Fruit fly (Drosophila melanogaster): ENCODE data around the gene Spn28Da.

Spn28Da gene

dm6 chr2L:7914948-7915549 is 26.1 kb upstream of the Spn28Da start (continued):
- TF ChIP-seq fru (optimal IDR thresholded peaks at IDR 0.05) (no peak), ERR (GFP tag; optimal IDR thresholded peaks at IDR 0.05) (no peak), CG11695 (GFP tag; IDR thresholded peaks at IDR 0.05) (0 out of 3 replicates have a peak, but pooled peaks have one; percentile 10), CG33557 (GFP tag; optimal IDR thresholded peaks at IDR 0.05) (no peak), CG15011 (GFP tag; optimal IDR thresholded peaks at IDR 0.05) (no peak), crol (GFP tag; IDR thresholded peaks at IDR 0.05) (peak; percentile 68), dimm (GFP tag; IDR thresholded peaks at IDR 0.05) (no peak), Fer3 (tag; optimal IDR thresholded peaks at IDR 0.05) (no peak), Hsf (GFP tag; optimal IDR thresholded peaks at IDR 0.05) (no peak), CG6689 (GFP tag; IDR thresholded peaks at IDR 0.05) (no peak), jing (GFP tag; optimal IDR thresholded peaks at IDR 0.05) (no peak), CG17186 (GFP tag; optimal IDR thresholded peaks at IDR 0.05) (no peak), CG15073 (GFP tag; optimal IDR thresholded peaks at IDR 0.05) (no peak), CG18011 (GFP tag; optimal IDR thresholded peaks at IDR 0.05) (no peak), dmrt99B (tag; optimal IDR thresholded peaks at IDR 0.05) (no peak), Lpt (GFP tag; optimal IDR thresholded peaks at IDR 0.05) (no peak), NK7.1 (GFP tag; optimal IDR thresholded peaks at IDR 0.05) (no peak), CG14965 (GFP tag; optimal IDR thresholded peaks at IDR 0.05; ENCODE audit: borderline replicate concordance) (no peak), CG17802 (tag; optimal IDR thresholded peaks at IDR 0.05) (no peak), ham (GFP tag; IDR thresholded peaks at IDR 0.05) (no peak), NFAT (GFP tag; IDR thresholded peaks at IDR 0.05) (no peak), CG17612 (GFP tag; IDR thresholded peaks at IDR 0.05) (no peak), CG31388 (GFP tag; optimal IDR thresholded peaks at IDR 0.05) (no peak), CG17361 (GFP tag; IDR thresholded peaks at IDR 0.05) (no peak), bsh (GFP tag; optimal IDR thresholded peaks at IDR 0.05) (no peak), cg (GFP tag; optimal IDR thresholded peaks at IDR 0.05) (no peak), vnd (GFP tag; IDR thresholded peaks at IDR 0.05; ENCODE audit: partially characterized antibody) (no peak), zen (tag; optimal IDR thresholded peaks at IDR 0.05) (no peak), ken (GFP tag; IDR thresholded peaks at IDR 0.05) (no peak), lov (optimal IDR thresholded peaks at IDR 0.05) (no peak), lov (GFP tag; IDR thresholded peaks at IDR 0.05) (no peak), ato (GFP tag; IDR thresholded peaks at IDR 0.05; ENCODE audit: partially characterized antibody) (no peak), gem (tag; optimal IDR thresholded peaks at IDR 0.05) (no peak), ranshi (GFP tag; IDR thresholded peaks at IDR 0.05) (0 out of 2 replicates have a peak, but pooled peaks have one; percentile 15), Hr39 (optimal IDR thresholded peaks at IDR 0.05) (peak; percentile 77), CG6854 (GFP tag; optimal IDR thresholded peaks at IDR 0.05) (no peak), pan (optimal IDR thresholded peaks at IDR 0.05) (no peak), pan (GFP tag; optimal IDR thresholded peaks at IDR 0.05 in 1 of 2, IDR thresholded peaks at IDR 0.05 in 1 of 2) (peak in 1 of 2 experiments; percentile 6), CG6254 (GFP tag; optimal IDR thresholded peaks at IDR 0.05) (no peak), GATAe (GFP tag; conservative IDR thresholded peaks at IDR 0.05) (no peak), hkb (optimal IDR thresholded peaks at IDR 0.05) (no peak), hkb (GFP tag; IDR thresholded peaks at IDR 0.05) (0 out of 2 replicates have a peak, but pooled peaks have one; percentile 11), dm (GFP tag; optimal IDR thresholded peaks at IDR 0.05) (no peak), CG10462 (GFP tag; optimal IDR thresholded peaks at IDR 0.05) (no peak), zfh1 (GFP tag; IDR thresholded peaks at IDR 0.05) (0 out of 3 replicates have a peak, but pooled peaks have one; percentile 23), CG4424 (GFP tag; optimal IDR thresholded peaks at IDR 0.05) (no peak), crp (GFP tag; optimal IDR thresholded peaks at IDR 0.05) (no peak), CG1024 (GFP tag; IDR thresholded peaks at IDR 0.05) (no peak), stwl (tag; optimal IDR thresholded peaks at IDR 0.05) (no peak), Kr (GFP tag; optimal IDR thresholded peaks at IDR 0.05) (no peak), shn (GFP tag; optimal IDR thresholded peaks at IDR 0.05) (no peak), CG9932 (GFP tag; IDR thresholded peaks at IDR 0.05) (no peak)

All from whole organism, embryonic.